Worm (Caenorhabditis elegans) whole organism, L2 larva: ENCODE measurements around the gene sqd-1.

Experiments used
- C34F6.9 ChIP-seq: fragments of 150-350 bp; optimal IDR thresholded peaks from 2 replicates; lab custom pipeline; 2014; ENCODE audit warnings: missing biosample characterization, missing genetic modification characterization
- F13H6.1 ChIP-seq: sonication (generic microtip); optimal IDR thresholded peaks from 2 replicates; lab custom pipeline; 2016; ENCODE audit warnings: missing genetic modification characterization, missing compliant biosample characterization
- R02D3.7 ChIP-seq: fragments of 150-350 bp; optimal IDR thresholded peaks from 2 replicates; lab custom pipeline; 2014; ENCODE audit warnings: missing biosample characterization, missing genetic modification characterization
- Y55F3AM.14 ChIP-seq: fragments of 200-800 bp; sonication (Bioruptor generic); optimal IDR thresholded peaks from 2 replicates; lab custom pipeline; 2018; ENCODE audit warnings: mild to moderate bottlenecking, missing genetic modification characterization, missing compliant biosample characterization
- ama-1 ChIP-seq: fragments of 150-350 bp; optimal IDR thresholded peaks from 2 replicates; lab custom pipeline; 2018; ENCODE audit warnings: inconsistent platforms
- ceh-82 ChIP-seq: fragments of 150-350 bp; optimal IDR thresholded peaks from 2 replicates; lab custom pipeline; 2014; ENCODE audit warnings: missing biosample characterization, missing genetic modification characterization
- crh-2 ChIP-seq: sonication (generic microtip); optimal IDR thresholded peaks from 2 replicates; lab custom pipeline; 2017; ENCODE audit warnings: missing biosample characterization, missing genetic modification characterization
- dmd-4 ChIP-seq: sonication (generic microtip); optimal IDR thresholded peaks from 2 replicates; lab custom pipeline; 2017; ENCODE audit warnings: missing biosample characterization, missing genetic modification characterization
- egl-27 ChIP-seq: sonication (generic microtip); optimal IDR thresholded peaks from 3 replicates; lab custom pipeline; 2017; ENCODE audit warnings: missing biosample characterization, missing genetic modification reagents, missing genetic modification characterization
- elt-1 ChIP-seq: fragments of 150-350 bp; optimal IDR thresholded peaks from 2 replicates; lab custom pipeline; 2014; ENCODE audit warnings: missing biosample characterization, missing genetic modification characterization
- elt-3 ChIP-seq: sonication (generic microtip); optimal IDR thresholded peaks from 2 replicates; lab custom pipeline; 2017; ENCODE audit warnings: missing biosample characterization, missing genetic modification characterization
- fos-1 ChIP-seq: fragments of 150-350 bp; optimal IDR thresholded peaks from 2 replicates; lab custom pipeline; 2014; ENCODE audit warnings: missing biosample characterization, missing genetic modification characterization
- gmeb-1 ChIP-seq: fragments of 150-350 bp; optimal IDR thresholded peaks from 2 replicates; lab custom pipeline; 2014; ENCODE audit warnings: missing biosample characterization, missing genetic modification characterization
- lin-39 ChIP-seq: fragments of 150-350 bp; optimal IDR thresholded peaks from 2 replicates; lab custom pipeline; 2014; ENCODE audit warnings: missing biosample characterization, missing genetic modification reagents, missing genetic modification characterization
- mab-5 ChIP-seq: fragments of 150-350 bp; optimal IDR thresholded peaks from 2 replicates; lab custom pipeline; 2014; ENCODE audit warnings: missing biosample characterization, missing genetic modification characterization
- mbf-1 ChIP-seq: sonication (generic microtip); optimal IDR thresholded peaks from 2 replicates; lab custom pipeline; 2017; ENCODE audit warnings: missing biosample characterization, missing genetic modification characterization
- mdl-1 ChIP-seq, 2 experiments: fragments of 150-350 bp in 1 of 2; sonication (generic microtip) in 1 of 2; optimal IDR thresholded peaks; 2 replicates each; lab custom pipeline; 2017; ENCODE audit warnings: missing biosample characterization in 2 of 2, missing genetic modification characterization in 2 of 2
- nhr-10 ChIP-seq: sonication (generic microtip); optimal IDR thresholded peaks from 2 replicates; lab custom pipeline; 2017; ENCODE audit warnings: missing biosample characterization, missing genetic modification characterization
- nhr-12 ChIP-seq: fragments of 150-350 bp; optimal IDR thresholded peaks from 2 replicates; lab custom pipeline; 2014; ENCODE audit warnings: missing biosample characterization, missing genetic modification characterization
- nhr-129 ChIP-seq: fragments of 150-350 bp; optimal IDR thresholded peaks from 2 replicates; lab custom pipeline; 2014; ENCODE audit warnings: missing biosample characterization, missing genetic modification characterization
- nhr-23 ChIP-seq: fragments of 150-350 bp; optimal IDR thresholded peaks from 2 replicates; lab custom pipeline; 2014; ENCODE audit warnings: missing biosample characterization, missing genetic modification reagents, missing genetic modification characterization
- nhr-77 ChIP-seq: fragments of 150-350 bp; optimal IDR thresholded peaks from 2 replicates; lab custom pipeline; 2014; ENCODE audit warnings: missing biosample characterization, missing genetic modification characterization
- peb-1 ChIP-seq: fragments of 150-350 bp; optimal IDR thresholded peaks from 2 replicates; lab custom pipeline; 2014; ENCODE audit warnings: missing biosample characterization, missing genetic modification characterization
- sem-4 ChIP-seq: fragments of 150-350 bp; optimal IDR thresholded peaks from 2 replicates; lab custom pipeline; 2014; ENCODE audit warnings: missing biosample characterization, missing genetic modification reagents, missing genetic modification characterization
- sma-9 ChIP-seq, 2 experiments: fragments of 150-350 bp in 1 of 2; sonication (generic microtip) in 1 of 2; optimal IDR thresholded peaks; 2 replicates each; lab custom pipeline; 2014 to 2016; ENCODE audit warnings: missing genetic modification characterization in 2 of 2, mild to moderate bottlenecking in 1 of 2, missing biosample characterization in 1 of 2, missing compliant biosample characterization in 1 of 2, missing genetic modification reagents in 1 of 2, moderate library complexity in 1 of 2
- snpc-4 ChIP-seq: fragments of 150-350 bp; optimal IDR thresholded peaks from 2 replicates; lab custom pipeline; 2014; ENCODE audit warnings: missing biosample characterization, missing genetic modification characterization
- unc-39 ChIP-seq: fragments of 150-350 bp; optimal IDR thresholded peaks from 2 replicates; lab custom pipeline; 2014; ENCODE audit warnings: missing biosample characterization, missing genetic modification characterization
- unc-55 ChIP-seq: fragments of 150-350 bp; sonication (generic microtip); optimal IDR thresholded peaks from 3 replicates; lab custom pipeline; 2014; ENCODE audit warnings: missing biosample characterization, missing genetic modification reagents, missing genetic modification characterization
- unc-62 ChIP-seq: fragments of 150-350 bp; optimal IDR thresholded peaks from 2 replicates; lab custom pipeline; 2014; ENCODE audit warnings: missing biosample characterization, missing genetic modification reagents, missing genetic modification characterization
- zag-1 ChIP-seq: fragments of 150-350 bp; optimal IDR thresholded peaks from 2 replicates; lab custom pipeline; 2014; ENCODE audit warnings: missing biosample characterization, missing genetic modification characterization
- ztf-1 ChIP-seq: fragments of 200-800 bp; sonication (Bioruptor generic); conservative IDR thresholded peaks from 2 replicates; pipeline ENCODE4 v1.3.6; 2022; ENCODE audit warnings: missing genetic modification characterization, missing compliant biosample characterization

The sqd-1 gene

ce11 chrIV:6275671-6276209 lies 48.2 kb upstream of the sqd-1 start, which contains the start of the genes aat-4 and T13A10.1:
aat-4 (minus strand) TSS chrIV:6275721.
T13A10.1 (plus strand) TSS chrIV:6276081.
- no peak for TF ChIP-seq Y55F3AM.14 (GFP tag; lab: Kevin White, UChicago)
- no peak for TF ChIP-seq nhr-12 (tag; lab: Kevin White, UChicago)
- TF ChIP-seq C34F6.9 (tag; lab: Kevin White, UChicago) = no peak
- no peak for TF ChIP-seq dmd-4 (tag; lab: Kevin White, UChicago)
- no peak for TF ChIP-seq elt-3 (tag; lab: Kevin White, UChicago)
- TF ChIP-seq snpc-4 = no peak
- peak; percentile 94 for TF ChIP-seq fos-1 (tag; lab: Kevin White, UChicago)
- TF ChIP-seq zag-1 (tag; lab: Kevin White, UChicago) = no peak
- peak; percentile 24 for TF ChIP-seq gmeb-1 (tag; lab: Kevin White, UChicago)
- no peak for TF ChIP-seq F13H6.1 (tag; lab: Kevin White, UChicago)
- no peak for TF ChIP-seq unc-62 (GFP tag; lab: Kevin White, UChicago)
- TF ChIP-seq mab-5 (tag; lab: Kevin White, UChicago) = no peak
- no peak for TF ChIP-seq ama-1 (lab: Kevin White, UChicago)
- no peak for TF ChIP-seq egl-27 (tag; lab: Kevin White, UChicago)
- TF ChIP-seq nhr-129 = no peak

ce11 chrIV:6279392-6279791 lies 44.6 kb upstream of the sqd-1 start, which contains the start of gene sams-5:
sams-5 (minus strand) TSS chrIV:6279522.
- no peak for TF ChIP-seq mbf-1 (tag; lab: Kevin White, UChicago)
- no peak for TF ChIP-seq snpc-4
- TF ChIP-seq mdl-1 (tag; optimal IDR thresholded peaks at IDR 0.05; lab: Kevin White, UChicago) = no peak
- TF ChIP-seq nhr-12 (tag; lab: Kevin White, UChicago) = no peak
- no peak for TF ChIP-seq lin-39 (tag; lab: Kevin White, UChicago)

ce11 chrIV:6282143-6282542 lies 41.8 kb upstream of the sqd-1 start, which contains the start of gene srv-32:
srv-32 (minus strand) TSS chrIV:6282243.
- TF ChIP-seq sem-4 (no peak), F13H6.1 (tag; lab: Kevin White, UChicago) (no peak), fos-1 (tag; lab: Kevin White, UChicago) (no peak), nhr-10 (tag; lab: Kevin White, UChicago) (no peak)

- TF ChIP-seq elt-3 (tag; lab: Kevin White, UChicago) = no peak
- no peak for TF ChIP-seq unc-62 (GFP tag; lab: Kevin White, UChicago)
- TF ChIP-seq nhr-23 (tag; lab: Kevin White, UChicago) = no peak
- no peak for TF ChIP-seq R02D3.7
- no peak for TF ChIP-seq sma-9 (GFP tag; optimal IDR thresholded peaks at IDR 0.05; lab: Kevin White, UChicago)
- TF ChIP-seq sma-9 (tag; optimal IDR thresholded peaks at IDR 0.05; lab: Kevin White, UChicago) = no peak
- TF ChIP-seq mab-5 (tag; lab: Kevin White, UChicago) = no peak
- TF ChIP-seq nhr-10 (tag; lab: Kevin White, UChicago) = no peak
Observed at ce11 chrIV:6284277-6284676, 39.7 kb upstream of the sqd-1 start, which contains the start of gene ops-1. ops-1 (minus strand) TSS chrIV:6284377.

- TF ChIP-seq unc-39 (tag; lab: Kevin White, UChicago) (no peak), lin-39 (tag; lab: Kevin White, UChicago) (no peak), ama-1 (lab: Kevin White, UChicago) (no peak), nhr-77 (tag; lab: Kevin White, UChicago) (no peak), crh-2 (tag; lab: Kevin White, UChicago) (no peak), elt-1 (no peak), gmeb-1 (tag; lab: Kevin White, UChicago) (no peak), ceh-82 (tag; lab: Kevin White, UChicago) (no peak), sem-4 (no peak), nhr-10 (tag; lab: Kevin White, UChicago) (no peak), peb-1 (no peak), dmd-4 (tag; lab: Kevin White, UChicago) (no peak), ztf-1 (GFP tag; lab: Robert Waterston, UW) (no peak)
Observed at ce11 chrIV:6290741-6291140, 33.2 kb upstream of the sqd-1 start, which contains the start of gene srv-24. srv-24 (minus strand) TSS chrIV:6290841.

- TF ChIP-seq unc-55 (GFP tag; lab: Kevin White, UChicago) (peak; percentile 21), mbf-1 (tag; lab: Kevin White, UChicago) (no peak)
- TF ChIP-seq, all 48 proteins: peak for 1
Observed at ce11 chrIV:6294081-6294480, 29.9 kb upstream of the sqd-1 start, which contains the start of gene hil-2. hil-2 (plus strand) TSS chrIV:6294240.
